Worm (Caenorhabditis elegans) whole organism, L3 larva: ENCODE measurements around the gene F11A5.17.

Experiments used
- nhr-28 ChIP-seq: fragments of 150-350 bp; optimal IDR thresholded peaks from 2 replicates; lab custom pipeline; 2014; ENCODE audit warnings: missing biosample characterization, missing genetic modification characterization
- nhr-77 ChIP-seq: fragments of 150-350 bp; optimal IDR thresholded peaks from 2 replicates; lab custom pipeline; 2014; ENCODE audit warnings: missing biosample characterization, missing genetic modification characterization
- pqm-1 ChIP-seq: fragments of 150-350 bp; optimal IDR thresholded peaks from 2 replicates; lab custom pipeline; 2017; ENCODE audit warnings: missing biosample characterization, missing genetic modification characterization, inconsistent platforms

DNA sequence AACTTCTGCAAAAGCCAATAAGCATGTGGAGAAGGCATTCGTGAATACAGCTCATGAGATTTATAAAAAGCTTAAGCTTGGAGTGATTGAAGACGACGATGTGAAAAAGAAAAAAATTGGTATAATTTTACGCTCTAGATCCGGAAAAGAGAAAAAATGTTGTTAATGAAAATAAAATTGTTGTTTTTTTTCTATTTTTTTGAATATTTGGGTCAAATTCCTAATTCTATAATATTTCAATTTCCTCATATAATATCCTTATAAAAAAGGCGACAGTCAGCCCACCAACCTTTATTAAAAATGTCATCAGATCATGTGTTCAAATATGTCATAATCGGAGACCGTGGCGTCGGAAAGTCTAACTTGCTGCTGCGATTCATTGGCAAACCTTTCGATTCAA is 6.5 kb upstream of the F11A5.17 start, which contains the start of gene rabr-3:
- TF ChIP-seq nhr-28 (tag; lab: Kevin White, UChicago) (no peak), pqm-1 (tag; lab: Kevin White, UChicago) (no peak), nhr-77 (tag; lab: Kevin White, UChicago) (no peak)
